Worm (Caenorhabditis elegans) whole organism, midembryonic: Measurements from ENCODE around the gene srxa-2.

ENCODE experiments used
- T22C8.4 ChIP-seq: fragments of 200-800 bp; sonication (Bioruptor generic); IDR thresholded peaks from 2 replicates; pipeline ENCODE4 v1.3.6; 2022; ENCODE audit warnings: missing genetic modification characterization, missing compliant biosample characterization
- cog-1 ChIP-seq: sonication (generic microtip); optimal IDR thresholded peaks from 2 replicates; lab custom pipeline; 2016; ENCODE audit warnings: missing genetic modification characterization, missing compliant biosample characterization
- flt-1 ChIP-seq: fragments of 200-800 bp; sonication (Bioruptor generic); IDR thresholded peaks from 2 replicates; pipeline ENCODE4 v1.3.6; 2022; ENCODE audit warnings: missing genetic modification characterization, missing compliant biosample characterization
- klf-2 ChIP-seq: fragments of 200-800 bp; sonication (Bioruptor generic); conservative IDR thresholded peaks from 2 replicates; pipeline ENCODE4 v1.3.6; 2022; ENCODE audit warnings: missing genetic modification reagents, missing genetic modification characterization, missing compliant biosample characterization
- med-1 ChIP-seq: sonication (generic microtip); optimal IDR thresholded peaks from 2 replicates; lab custom pipeline; 2017; ENCODE audit warnings: missing genetic modification characterization, mild to moderate bottlenecking, missing compliant biosample characterization, antibody characterized with exemption, missing genetic modification reagents; ENCODE audit not compliant: insufficient read depth
- ref-1 ChIP-seq: fragments of 200-800 bp; sonication (Bioruptor generic); conservative IDR thresholded peaks from 2 replicates; pipeline ENCODE4 v1.3.6; 2022; ENCODE audit warnings: missing genetic modification reagents, missing genetic modification characterization, missing compliant biosample characterization
- tab-1 ChIP-seq: fragments of 200-800 bp; sonication (Bioruptor generic); IDR thresholded peaks from 2 replicates; pipeline ENCODE4 v1.3.6; 2022; ENCODE audit warnings: missing genetic modification characterization, missing compliant biosample characterization
- ztf-23 ChIP-seq: fragments of 200-800 bp; sonication (Bioruptor generic); IDR thresholded peaks from 2 replicates; pipeline ENCODE4 v1.3.6; 2022; ENCODE audit warnings: missing genetic modification reagents, missing genetic modification characterization, missing compliant biosample characterization
- ztf-29 ChIP-seq: fragments of 200-800 bp; sonication (Bioruptor generic); IDR thresholded peaks from 2 replicates; pipeline ENCODE4 v1.3.6; 2022; ENCODE audit warnings: missing genetic modification reagents, missing genetic modification characterization, missing compliant biosample characterization

The srxa-2 gene

ce11 chrIV:9423095-9423494 lies at the start of gene srxa-2:
Gene srxa-2 (plus strand): TSS chrIV:9423395.
- no peak for TF ChIP-seq ztf-29 (GFP tag; lab: Robert Waterston, UW)
- no peak for TF ChIP-seq T22C8.4
- TF ChIP-seq med-1 (GFP tag; lab: Kevin White, UChicago) = no peak
- no peak for TF ChIP-seq ztf-23 (GFP tag; lab: Robert Waterston, UW)
- no peak for TF ChIP-seq ref-1
- no peak for TF ChIP-seq tab-1 (GFP tag; lab: Robert Waterston, UW)
- no peak for TF ChIP-seq cog-1
- TF ChIP-seq flt-1 (GFP tag; lab: Robert Waterston, UW) = no peak
- TF ChIP-seq klf-2 (GFP tag; lab: Robert Waterston, UW) = no peak

ce11 chrIV:9374529-9374928 lies 48.7 kb upstream of the srxa-2 start, which contains the start of gene C10C5.3:
Gene C10C5.3 (plus strand): TSS chrIV:9374829.
- TF ChIP-seq cog-1 (no peak), ztf-23 (GFP tag; lab: Robert Waterston, UW) (no peak), flt-1 (GFP tag; lab: Robert Waterston, UW) (no peak)

- no peak for TF ChIP-seq ref-1
Measured at ce11 chrIV:9376550-9376949, 46.6 kb upstream of the srxa-2 start.

ce11 chrIV:9378272-9378671 lies 44.9 kb upstream of the srxa-2 start, which contains the start of gene C10C5.4:
Gene C10C5.4 (plus strand): TSS chrIV:9378552.
- TF ChIP-seq cog-1 = no peak
- TF ChIP-seq klf-2 (GFP tag; lab: Robert Waterston, UW) = no peak
- no peak for TF ChIP-seq flt-1 (GFP tag; lab: Robert Waterston, UW)
- no peak for TF ChIP-seq ztf-29 (GFP tag; lab: Robert Waterston, UW)
- TF ChIP-seq med-1 (GFP tag; lab: Kevin White, UChicago) = no peak
- TF ChIP-seq ref-1 = no peak
- TF ChIP-seq ztf-23 (GFP tag; lab: Robert Waterston, UW) = no peak
- TF ChIP-seq T22C8.4 = no peak

- no peak for TF ChIP-seq cog-1
- TF ChIP-seq ztf-29 (GFP tag; lab: Robert Waterston, UW) = no peak
- TF ChIP-seq T22C8.4 = no peak
- no peak for TF ChIP-seq med-1 (GFP tag; lab: Kevin White, UChicago)
- no peak for TF ChIP-seq ztf-23 (GFP tag; lab: Robert Waterston, UW)
- TF ChIP-seq flt-1 (GFP tag; lab: Robert Waterston, UW) = no peak
- TF ChIP-seq klf-2 (GFP tag; lab: Robert Waterston, UW) = no peak
- no peak for TF ChIP-seq ref-1
- no peak for TF ChIP-seq tab-1 (GFP tag; lab: Robert Waterston, UW)
Measured at ce11 chrIV:9381136-9381535, 42.1 kb upstream of the srxa-2 start, which contains the start of gene C10C5.5. Gene C10C5.5 (plus strand): TSS chrIV:9381436.

ce11 chrIV:9384826-9385225 lies 38.4 kb upstream of the srxa-2 start, which contains the start of gene C10C5.7:
Gene C10C5.7 (plus strand): TSS chrIV:9385126.
- no peak for TF ChIP-seq ztf-23 (GFP tag; lab: Robert Waterston, UW)
- TF ChIP-seq cog-1 = no peak
- TF ChIP-seq klf-2 (GFP tag; lab: Robert Waterston, UW) = no peak
- TF ChIP-seq ztf-29 (GFP tag; lab: Robert Waterston, UW) = no peak
- TF ChIP-seq flt-1 (GFP tag; lab: Robert Waterston, UW) = no peak
- no peak for TF ChIP-seq med-1 (GFP tag; lab: Kevin White, UChicago)
- TF ChIP-seq ref-1 = no peak
- TF ChIP-seq T22C8.4 = no peak
- no peak for TF ChIP-seq tab-1 (GFP tag; lab: Robert Waterston, UW)

ce11 chrIV:9386038-9386437 lies 37.2 kb upstream of the srxa-2 start, which contains the start of gene daf-15:
Gene daf-15 (plus strand): TSS chrIV:9386208.
- TF ChIP-seq ref-1 (no peak), med-1 (GFP tag; lab: Kevin White, UChicago) (no peak), tab-1 (GFP tag; lab: Robert Waterston, UW) (no peak)

- TF ChIP-seq ztf-29 (GFP tag; lab: Robert Waterston, UW) (no peak), flt-1 (GFP tag; lab: Robert Waterston, UW) (no peak), cog-1 (no peak), ztf-23 (GFP tag; lab: Robert Waterston, UW) (no peak), T22C8.4 (no peak), med-1 (GFP tag; lab: Kevin White, UChicago) (no peak), tab-1 (GFP tag; lab: Robert Waterston, UW) (no peak), klf-2 (GFP tag; lab: Robert Waterston, UW) (no peak), ref-1 (no peak)
Measured at ce11 chrIV:9396118-9396517, 27.1 kb upstream of the srxa-2 start, which contains the start of gene col-121. Gene col-121 (minus strand): TSS chrIV:9396218.

- TF ChIP-seq klf-2 (GFP tag; lab: Robert Waterston, UW) (no peak), ztf-29 (GFP tag; lab: Robert Waterston, UW) (no peak), tab-1 (GFP tag; lab: Robert Waterston, UW) (no peak), med-1 (GFP tag; lab: Kevin White, UChicago) (no peak), cog-1 (no peak), ref-1 (no peak)
Measured at ce11 chrIV:9397278-9397677, 25.9 kb upstream of the srxa-2 start, which contains the start of gene F56D5.3. Gene F56D5.3 (plus strand): TSS chrIV:9397578.

- TF ChIP-seq flt-1 (GFP tag; lab: Robert Waterston, UW) (no peak), ref-1 (no peak), med-1 (GFP tag; lab: Kevin White, UChicago) (no peak), ztf-23 (GFP tag; lab: Robert Waterston, UW) (no peak), ztf-29 (GFP tag; lab: Robert Waterston, UW) (no peak), tab-1 (GFP tag; lab: Robert Waterston, UW) (no peak), klf-2 (GFP tag; lab: Robert Waterston, UW) (no peak), T22C8.4 (no peak), cog-1 (no peak)
Measured at ce11 chrIV:9398512-9398911, 24.7 kb upstream of the srxa-2 start, which contains the start of gene F56D5.2. Gene F56D5.2 (minus strand): TSS chrIV:9398612.
